Worm (Caenorhabditis elegans) whole organism, L2 larva: ENCODE measurements around the gene ZK899.5.

ENCODE experiments used
- aly-2 ChIP-seq: fragments of 150-350 bp; optimal IDR thresholded peaks from 2 replicates; lab custom pipeline; 2014; ENCODE audit warnings: missing biosample characterization, missing genetic modification characterization
- lsy-2 ChIP-seq, 2 experiments: fragments of 150-350 bp in 1 of 2; sonication (generic microtip) in 1 of 2; optimal IDR thresholded peaks; 2 replicates each; lab custom pipeline; 2014 to 2017; ENCODE audit warnings: missing biosample characterization in 2 of 2, missing genetic modification characterization in 2 of 2
- mdl-1 ChIP-seq, 2 experiments: fragments of 150-350 bp in 1 of 2; sonication (generic microtip) in 1 of 2; optimal IDR thresholded peaks; 2 replicates each; lab custom pipeline; 2017; ENCODE audit warnings: missing biosample characterization in 2 of 2, missing genetic modification characterization in 2 of 2
- skn-1 ChIP-seq: sonication (generic microtip); optimal IDR thresholded peaks from 2 replicates; lab custom pipeline; 2017; ENCODE audit warnings: missing biosample characterization, missing genetic modification characterization
- zag-1 ChIP-seq: fragments of 150-350 bp; optimal IDR thresholded peaks from 2 replicates; lab custom pipeline; 2014; ENCODE audit warnings: missing biosample characterization, missing genetic modification characterization

- no peak for TF ChIP-seq aly-2 (tag; lab: Kevin White, UChicago)
- no peak for TF ChIP-seq zag-1
- TF ChIP-seq skn-1 (tag; lab: Kevin White, UChicago): no peak
- no peak for TF ChIP-seq mdl-1 (tag; optimal IDR thresholded peaks at IDR 0.05; lab: Kevin White, UChicago)
- no peak for TF ChIP-seq lsy-2 (tag; optimal IDR thresholded peaks at IDR 0.05; lab: Kevin White, UChicago)
Observed at ce11 chrX:9417326-9417725, 43.4 kb downstream of the ZK899.5 start.
